Worm (Caenorhabditis elegans) whole organism, young adult: ENCODE data around the gene R166.3.

Source experiments
- B0336.3 ChIP-seq: fragments of 200-800 bp; sonication (Bioruptor generic); IDR thresholded peaks from 2 replicates; pipeline ENCODE4 v1.3.6; 2022; ENCODE audit warnings: missing genetic modification characterization, missing compliant biosample characterization
- F10E7.11 ChIP-seq: sonication (generic microtip); optimal IDR thresholded peaks from 2 replicates; lab custom pipeline; 2017; ENCODE audit warnings: mild to moderate bottlenecking, missing genetic modification characterization, moderate library complexity, missing compliant biosample characterization
- F22D6.2 ChIP-seq: sonication (generic microtip); optimal IDR thresholded peaks from 2 replicates; lab custom pipeline; 2016; ENCODE audit warnings: mild to moderate bottlenecking, missing genetic modification characterization, missing compliant biosample characterization
- F33H1.4 ChIP-seq: fragments of 200-800 bp; sonication (Bioruptor generic); IDR thresholded peaks from 2 replicates; pipeline ENCODE4 v1.3.6; 2022; ENCODE audit warnings: missing genetic modification reagents, missing genetic modification characterization, missing compliant biosample characterization
- F39B2.1 ChIP-seq: fragments of 200-800 bp; sonication (Bioruptor generic); IDR thresholded peaks from 2 replicates; pipeline ENCODE4 v1.3.6; 2022; ENCODE audit warnings: missing genetic modification reagents, missing genetic modification characterization, missing compliant biosample characterization
- F57C9.4 ChIP-seq: sonication (generic microtip); optimal IDR thresholded peaks from 2 replicates; lab custom pipeline; 2017; ENCODE audit warnings: mild to moderate bottlenecking, missing genetic modification characterization, missing compliant biosample characterization
- K11D2.4 ChIP-seq: fragments of 200-800 bp; sonication (Bioruptor generic); IDR thresholded peaks from 2 replicates; pipeline ENCODE4 v1.3.6; 2022; ENCODE audit warnings: missing genetic modification reagents, missing genetic modification characterization, missing compliant biosample characterization
- T26A5.8 ChIP-seq: sonication (generic microtip); optimal IDR thresholded peaks from 2 replicates; lab custom pipeline; 2016; ENCODE audit warnings: missing genetic modification characterization, missing compliant biosample characterization
- Y53G8AR.9 ChIP-seq: fragments of 200-800 bp; sonication (Bioruptor generic); conservative IDR thresholded peaks from 2 replicates; pipeline ENCODE4 v1.3.6; 2022; ENCODE audit warnings: missing genetic modification reagents, missing genetic modification characterization, missing compliant biosample characterization
- Y56A3A.18 ChIP-seq: fragments of 200-800 bp; sonication (Bioruptor generic); IDR thresholded peaks from 2 replicates; pipeline ENCODE4 v1.3.6; 2022; ENCODE audit warnings: missing genetic modification reagents, missing genetic modification characterization, missing compliant biosample characterization
- Y79H2A.3 ChIP-seq: fragments of 200-800 bp; sonication (Bioruptor generic); conservative IDR thresholded peaks from 2 replicates; pipeline ENCODE4 v1.3.6; 2022; ENCODE audit warnings: missing genetic modification reagents, missing genetic modification characterization, missing compliant biosample characterization
- akir-1 ChIP-seq: fragments of 200-800 bp; sonication (Bioruptor generic); optimal IDR thresholded peaks from 2 replicates; lab custom pipeline; 2018; ENCODE audit warnings: mild to moderate bottlenecking, missing genetic modification characterization, moderate library complexity, missing compliant biosample characterization
- atf-7 ChIP-seq: sonication (generic microtip); optimal IDR thresholded peaks from 2 replicates; lab custom pipeline; 2017; ENCODE audit warnings: mild to moderate bottlenecking, missing genetic modification characterization, missing compliant biosample characterization
- attf-6 ChIP-seq: fragments of 200-800 bp; sonication (Bioruptor generic); IDR thresholded peaks from 2 replicates; pipeline ENCODE4 v1.3.6; 2022; ENCODE audit warnings: missing genetic modification reagents, missing genetic modification characterization, missing compliant biosample characterization
- bed-1 ChIP-seq: fragments of 200-800 bp; sonication (Bioruptor generic); IDR thresholded peaks from 2 replicates; pipeline ENCODE4 v1.3.6; 2022; ENCODE audit warnings: missing genetic modification reagents, missing genetic modification characterization, missing compliant biosample characterization
- ccch-3 ChIP-seq: fragments of 200-800 bp; sonication (Bioruptor generic); optimal IDR thresholded peaks from 2 replicates; lab custom pipeline; 2018; ENCODE audit warnings: mild to moderate bottlenecking, missing genetic modification characterization, missing compliant biosample characterization
- cebp-2 ChIP-seq: fragments of 200-800 bp; sonication (Bioruptor generic); IDR thresholded peaks from 2 replicates; pipeline ENCODE4 v1.3.6; 2022; ENCODE audit warnings: missing genetic modification characterization, missing compliant biosample characterization
- ceh-100 ChIP-seq: fragments of 200-800 bp; sonication (Bioruptor generic); IDR thresholded peaks from 2 replicates; pipeline ENCODE4 v1.3.6; 2022; ENCODE audit warnings: missing genetic modification reagents, missing genetic modification characterization, missing compliant biosample characterization
- egrh-3 ChIP-seq: fragments of 200-800 bp; sonication (Bioruptor generic); IDR thresholded peaks from 2 replicates; pipeline ENCODE4 v1.3.6; 2022; ENCODE audit warnings: missing genetic modification reagents, missing genetic modification characterization, missing compliant biosample characterization
- ets-4 ChIP-seq: fragments of 200-800 bp; sonication (Bioruptor generic); optimal IDR thresholded peaks from 2 replicates; lab custom pipeline; 2018; ENCODE audit warnings: mild to moderate bottlenecking, missing genetic modification characterization, missing compliant biosample characterization
- him-1 ChIP-seq: sonication (generic microtip); optimal IDR thresholded peaks from 2 replicates; lab custom pipeline; 2016; ENCODE audit warnings: missing genotype, missing genetic modification reagents, missing genetic modification characterization, missing compliant biosample characterization
- hmg-1.2 ChIP-seq: fragments of 200-800 bp; sonication (Bioruptor generic); IDR thresholded peaks from 2 replicates; pipeline ENCODE4 v1.3.6; 2022; ENCODE audit warnings: missing genetic modification reagents, missing genetic modification characterization, missing compliant biosample characterization
- hrde-1 ChIP-seq: sonication (generic microtip); optimal IDR thresholded peaks from 2 replicates; lab custom pipeline; 2016; ENCODE audit warnings: missing genetic modification characterization, mild to moderate bottlenecking, missing compliant biosample characterization, moderate library complexity, missing genotype, missing genetic modification reagents, borderline replicate concordance
- lag-1 ChIP-seq: fragments of 200-800 bp; sonication (Bioruptor generic); IDR thresholded peaks from 2 replicates; pipeline ENCODE4 v1.3.6; 2022; ENCODE audit warnings: missing genetic modification reagents, missing genetic modification characterization, missing compliant biosample characterization
- let-526 ChIP-seq: fragments of 200-800 bp; sonication (Bioruptor generic); IDR thresholded peaks from 2 replicates; pipeline ENCODE4 v1.3.6; 2022; ENCODE audit warnings: missing genetic modification reagents, missing genetic modification characterization, missing compliant biosample characterization
- let-607 ChIP-seq, 2 experiments: fragments of 200-800 bp in 1 of 2; sonication (Bioruptor generic) in 1 of 2; sonication (generic microtip) in 1 of 2; optimal IDR thresholded peaks; 2 replicates each; lab custom pipeline; 2016 to 2018; ENCODE audit warnings: mild to moderate bottlenecking in 2 of 2, missing compliant biosample characterization in 2 of 2, missing genetic modification characterization in 2 of 2, moderate library complexity in 2 of 2, missing genotype in 1 of 2
- lin-26 ChIP-seq: fragments of 200-800 bp; sonication (Bioruptor generic); IDR thresholded peaks from 2 replicates; pipeline ENCODE4 v1.3.6; 2022; ENCODE audit warnings: missing genetic modification reagents, missing genetic modification characterization, missing compliant biosample characterization
- lin-35 ChIP-seq, 3 experiments: fragments of 150-350 bp in 2 of 3; sonication (generic microtip) in 1 of 3; optimal IDR thresholded peaks; 2 replicates each; lab custom pipeline; 2014 to 2018; ENCODE audit warnings: missing biosample characterization in 3 of 3, missing genetic modification characterization in 3 of 3, missing genetic modification reagents in 3 of 3
- lin-54 ChIP-seq: fragments of 200-800 bp; sonication (Bioruptor generic); optimal IDR thresholded peaks from 2 replicates; lab custom pipeline; 2018; ENCODE audit warnings: mild to moderate bottlenecking, missing genetic modification characterization, missing compliant biosample characterization
- lir-1 ChIP-seq: fragments of 200-800 bp; sonication (Bioruptor generic); conservative IDR thresholded peaks from 2 replicates; pipeline ENCODE4 v1.3.6; 2022; ENCODE audit warnings: missing genetic modification reagents, missing genetic modification characterization, missing compliant biosample characterization
- lsl-1 ChIP-seq: fragments of 200-800 bp; sonication (Bioruptor generic); optimal IDR thresholded peaks from 2 replicates; lab custom pipeline; 2018; ENCODE audit warnings: mild to moderate bottlenecking, missing genetic modification characterization, moderate library complexity, missing compliant biosample characterization
- madf-10 ChIP-seq: sonication (generic microtip); optimal IDR thresholded peaks from 2 replicates; lab custom pipeline; 2016; ENCODE audit warnings: mild to moderate bottlenecking, missing genetic modification characterization, missing compliant biosample characterization
- madf-8 ChIP-seq: fragments of 200-800 bp; sonication (Bioruptor generic); conservative IDR thresholded peaks from 2 replicates; pipeline ENCODE4 v1.3.6; 2022; ENCODE audit warnings: missing genetic modification reagents, missing genetic modification characterization, missing compliant biosample characterization
- mel-28 ChIP-seq: sonication (generic microtip); optimal IDR thresholded peaks from 2 replicates; lab custom pipeline; 2016; ENCODE audit warnings: borderline replicate concordance, mild to moderate bottlenecking, missing genetic modification characterization, missing compliant biosample characterization
- nfya-2 ChIP-seq: fragments of 200-800 bp; sonication (Bioruptor generic); IDR thresholded peaks from 2 replicates; pipeline ENCODE4 v1.3.6; 2022; ENCODE audit warnings: missing genetic modification reagents, missing genetic modification characterization, missing compliant biosample characterization
- pha-4 ChIP-seq: fragments of 150-350 bp; sonication (generic microtip); optimal IDR thresholded peaks from 2 replicates; lab custom pipeline; 2014; ENCODE audit warnings: missing biosample characterization, missing genetic modification reagents, missing genetic modification characterization
- repo-1 ChIP-seq: sonication (generic microtip); optimal IDR thresholded peaks from 2 replicates; lab custom pipeline; 2017; ENCODE audit warnings: mild to moderate bottlenecking, missing genetic modification characterization, missing compliant biosample characterization
- rpc-1 ChIP-seq, 2 experiments: fragments of 150-350 bp in 1 of 2; sonication (generic microtip) in 1 of 2; optimal IDR thresholded peaks; 2 replicates each; lab custom pipeline; 2014 to 2018; ENCODE audit warnings: missing biosample characterization in 1 of 2, missing genetic modification characterization in 1 of 2, missing genetic modification reagents in 1 of 2, missing genotype in 1 of 2
- snpc-1.3 ChIP-seq: sonication (generic microtip); optimal IDR thresholded peaks from 2 replicates; lab custom pipeline; 2017; ENCODE audit warnings: missing genetic modification characterization, mild to moderate bottlenecking, missing compliant biosample characterization, antibody characterized with exemption, moderate library complexity, missing genotype, missing genetic modification reagents; ENCODE audit not compliant: insufficient read depth
- sptf-2 ChIP-seq: fragments of 200-800 bp; sonication (Bioruptor generic); optimal IDR thresholded peaks from 2 replicates; lab custom pipeline; 2018; ENCODE audit warnings: mild to moderate bottlenecking, missing genetic modification characterization, missing compliant biosample characterization
- tbp1 ChIP-seq: fragments of 200-800 bp; sonication (Bioruptor generic); optimal IDR thresholded peaks from 2 replicates; lab custom pipeline; 2018; ENCODE audit warnings: mild to moderate bottlenecking, missing genetic modification characterization, missing compliant biosample characterization
- tbx-9 ChIP-seq: sonication (generic microtip); optimal IDR thresholded peaks from 2 replicates; lab custom pipeline; 2016; ENCODE audit warnings: borderline replicate concordance, missing genetic modification characterization, inconsistent platforms, missing compliant biosample characterization
- zfh-2 ChIP-seq: fragments of 200-800 bp; sonication (Bioruptor generic); conservative IDR thresholded peaks from 2 replicates; pipeline ENCODE4 v1.3.6; 2022; ENCODE audit warnings: missing genetic modification reagents, missing genetic modification characterization, missing compliant biosample characterization
- ztf-18 ChIP-seq: sonication (generic microtip); optimal IDR thresholded peaks from 2 replicates; lab custom pipeline; 2016; ENCODE audit warnings: missing genotype, mild to moderate bottlenecking, missing genetic modification characterization, missing compliant biosample characterization
- ztf-28 ChIP-seq: fragments of 200-800 bp; sonication (Bioruptor generic); IDR thresholded peaks from 2 replicates; pipeline ENCODE4 v1.3.6; 2022; ENCODE audit warnings: missing genetic modification reagents, missing genetic modification characterization, missing compliant biosample characterization
- ztf-3 ChIP-seq: fragments of 200-800 bp; sonication (Bioruptor generic); optimal IDR thresholded peaks from 2 replicates; lab custom pipeline; 2018; ENCODE audit warnings: mild to moderate bottlenecking, missing genetic modification characterization, missing compliant biosample characterization
- ztf-6 ChIP-seq: fragments of 200-800 bp; sonication (Bioruptor generic); IDR thresholded peaks from 2 replicates; pipeline ENCODE4 v1.3.6; 2022; ENCODE audit warnings: missing genetic modification reagents, missing genetic modification characterization, missing compliant biosample characterization

Gene R166.3

ce11 chrII:10545213-10545612 lies 6.1 kb upstream of the R166.3 start:
- TF ChIP-seq madf-10 (tag; lab: Kevin White, UChicago) (no peak), pha-4 (tag; lab: Kevin White, UChicago) (no peak), F39B2.1 (GFP tag; lab: Robert Waterston, UW) (no peak), tbp1 (GFP tag; lab: Kevin White, UChicago) (peak; percentile 87), akir-1 (GFP tag; lab: Kevin White, UChicago) (no peak), attf-6 (GFP tag; lab: Robert Waterston, UW) (no peak), sptf-2 (GFP tag; lab: Kevin White, UChicago) (peak; percentile 48), madf-8 (no peak; the same call in 1 of the 2 replicates), B0336.3 (GFP tag; lab: Robert Waterston, UW) (no peak; the same call in 1 of the 2 replicates), bed-1 (GFP tag; lab: Robert Waterston, UW) (no peak), rpc-1 (optimal IDR thresholded peaks at IDR 0.05; lab: Kevin White, UChicago) (peak; percentile 50), rpc-1 (tag; optimal IDR thresholded peaks at IDR 0.05; lab: Kevin White, UChicago) (peak; percentile 78), snpc-1.3 (peak; percentile 40), Y79H2A.3 (GFP tag; lab: Robert Waterston, UW) (peak; percentile 61; the same call in 1 of the 2 replicates), F10E7.11 (tag; lab: Kevin White, UChicago) (no peak), lag-1 (GFP tag; lab: Robert Waterston, UW) (0 out of 2 replicates have a peak, but pooled peaks have one; percentile 26), Y56A3A.18 (GFP tag; lab: Robert Waterston, UW) (peak; percentile 10; the same call in 1 of the 2 replicates), repo-1 (no peak), lin-54 (peak; percentile 34), nfya-2 (GFP tag; lab: Robert Waterston, UW) (no peak), ztf-3 (no peak), ets-4 (GFP tag; lab: Kevin White, UChicago) (no peak), hrde-1 (peak; percentile 10), tbx-9 (tag; lab: Kevin White, UChicago) (no peak), mel-28 (no peak), K11D2.4 (GFP tag; lab: Robert Waterston, UW) (0 out of 2 replicates have a peak, but pooled peaks have one; percentile 10), egrh-3 (no peak), ceh-100 (GFP tag; lab: Robert Waterston, UW) (no peak), ztf-28 (GFP tag; lab: Robert Waterston, UW) (no peak), ztf-6 (GFP tag; lab: Robert Waterston, UW) (0 out of 2 replicates have a peak, but pooled peaks have one; percentile 48), hmg-1.2 (GFP tag; lab: Robert Waterston, UW) (0 out of 2 replicates have a peak, but pooled peaks have one; percentile 20), cebp-2 (GFP tag; lab: Robert Waterston, UW) (0 out of 2 replicates have a peak, but pooled peaks have one; percentile 3), atf-7 (tag; lab: Kevin White, UChicago) (no peak), him-1 (tag; lab: Kevin White, UChicago) (no peak), lin-35 (GFP tag; optimal IDR thresholded peaks at IDR 0.05; lab: Kevin White, UChicago) (peak in 1 of 3 experiments; percentile 43), Y53G8AR.9 (peak; percentile 30; the same call in 1 of the 2 replicates), ccch-3 (no peak), lsl-1 (GFP tag; lab: Kevin White, UChicago) (peak; percentile 6), F33H1.4 (GFP tag; lab: Robert Waterston, UW) (0 out of 2 replicates have a peak, but pooled peaks have one; percentile 7), let-607 (tag; optimal IDR thresholded peaks at IDR 0.05; lab: Kevin White, UChicago) (peak in 1 of 2 experiments; percentile 2), lin-26 (GFP tag; lab: Robert Waterston, UW) (0 out of 2 replicates have a peak, but pooled peaks have one; percentile 52), ztf-18 (tag; lab: Kevin White, UChicago) (no peak), T26A5.8 (tag; lab: Kevin White, UChicago) (no peak), let-526 (GFP tag; lab: Robert Waterston, UW) (no peak), F22D6.2 (no peak), zfh-2 (no peak), F57C9.4 (tag; lab: Kevin White, UChicago) (no peak), lir-1 (GFP tag; lab: Robert Waterston, UW) (no peak)
